Fruit fly (Drosophila melanogaster) whole organism, pupa: Measurements from ENCODE around the gene CG9967.

ENCODE experiments used
- CG13204 ChIP-seq: fragments of 200-800 bp; sonication (Bioruptor generic); optimal IDR thresholded peaks from 2 replicates; lab custom pipeline; 2018; ENCODE audit warnings: missing biosample characterization, mild to moderate bottlenecking, missing genetic modification characterization, moderate library complexity
- CG32121 ChIP-seq: fragments of 200-800 bp; sonication (Bioruptor generic); IDR thresholded peaks from 2 replicates; pipeline ENCODE4 v1.3.6; 2022; ENCODE audit warnings: missing biosample characterization, missing genetic modification characterization
- Snoo ChIP-seq: fragments of 200-800 bp; sonication (Bioruptor generic); optimal IDR thresholded peaks from 3 replicates; lab custom pipeline; 2017; ENCODE audit warnings: missing biosample characterization, mild to moderate bottlenecking, missing genetic modification characterization, inconsistent platforms

dm6 chr2L:2289316-2289715 lies 67.8 kb downstream of the CG9967 start, which contains the start of gene CG17237:
- no peak for TF ChIP-seq Snoo (tag; lab: Kevin White, UChicago)
- no peak for TF ChIP-seq CG32121
- TF ChIP-seq CG13204 (GFP tag; lab: Kevin White, UChicago), result no peak
